Fruit fly (Drosophila melanogaster): ENCODE data around the gene CG15743.

Gene CG15743

dm6 chrX:13285001-13285748 is at the start of gene CG15743, which contains the start of gene HDAC4 (continued):
- TF ChIP-seq CG2120 (GFP tag; optimal IDR thresholded peaks at IDR 0.05) (peak; percentile 8), bab2 (GFP tag; optimal IDR thresholded peaks at IDR 0.05) (no peak), D19B (GFP tag; optimal IDR thresholded peaks at IDR 0.05) (no peak), Oaz (GFP tag; IDR thresholded peaks at IDR 0.05) (no peak), eve (GFP tag; optimal IDR thresholded peaks at IDR 0.05) (no peak), CG1529 (GFP tag; optimal IDR thresholded peaks at IDR 0.05) (no peak), sug (tag; optimal IDR thresholded peaks at IDR 0.05) (no peak), Jarid2 (GFP tag; optimal IDR thresholded peaks at IDR 0.05) (no peak), sd (tag; optimal IDR thresholded peaks at IDR 0.05) (peak; percentile 8), CG31441 (GFP tag; IDR thresholded peaks at IDR 0.05) (no peak), Bteb2 (GFP tag; optimal IDR thresholded peaks at IDR 0.05) (no peak), bbx (GFP tag; IDR thresholded peaks at IDR 0.05; ENCODE audit: partially characterized antibody) (peak; percentile 90), CG14965 (GFP tag; optimal IDR thresholded peaks at IDR 0.05; ENCODE audit: borderline replicate concordance) (no peak), CG31224 (GFP tag; IDR thresholded peaks at IDR 0.05) (no peak), CG11398 (GFP tag; optimal IDR thresholded peaks at IDR 0.05) (no peak), fd64A (GFP tag; optimal IDR thresholded peaks at IDR 0.05) (no peak), HHEX (GFP tag; optimal IDR thresholded peaks at IDR 0.05) (no peak), pnt (GFP tag; optimal IDR thresholded peaks at IDR 0.05) (no peak), CG4282 (GFP tag; optimal IDR thresholded peaks at IDR 0.05) (no peak), Hr3 (GFP tag; optimal IDR thresholded peaks at IDR 0.05) (no peak), bcd (GFP tag; optimal IDR thresholded peaks at IDR 0.05) (no peak), gem (tag; optimal IDR thresholded peaks at IDR 0.05) (no peak), rib (GFP tag; IDR thresholded peaks at IDR 0.05) (0 out of 2 replicates have a peak, but pooled peaks have one; percentile 33), danr (GFP tag; IDR thresholded peaks at IDR 0.05) (no peak), CG17612 (GFP tag; IDR thresholded peaks at IDR 0.05) (no peak), CG2202 (tag; optimal IDR thresholded peaks at IDR 0.05) (no peak), Pdp1 (GFP tag; optimal IDR thresholded peaks at IDR 0.05) (peak; percentile 21 to 38), pros (GFP tag; optimal IDR thresholded peaks at IDR 0.05) (no peak), sim (GFP tag; IDR thresholded peaks at IDR 0.05) (no peak), inv (GFP tag; IDR thresholded peaks at IDR 0.05; ENCODE audit: partially characterized antibody) (peak; percentile 89), phol (tag; optimal IDR thresholded peaks at IDR 0.05) (no peak), CG11247 (GFP tag; IDR thresholded peaks at IDR 0.05) (no peak), schlank (tag; optimal IDR thresholded peaks at IDR 0.05) (no peak), CHES-1-like (GFP tag; optimal IDR thresholded peaks at IDR 0.05) (peak; percentile 48), Side (GFP tag; optimal IDR thresholded peaks at IDR 0.05) (no peak), peb (GFP tag; IDR thresholded peaks at IDR 0.05) (no peak), CTCF (GFP tag; optimal IDR thresholded peaks at IDR 0.05) (no peak), CG5180 (GFP tag; optimal IDR thresholded peaks at IDR 0.05) (no peak), CG13775 (GFP tag; optimal IDR thresholded peaks at IDR 0.05) (no peak), grau (tag; optimal IDR thresholded peaks at IDR 0.05) (no peak), Dll (GFP tag; IDR thresholded peaks at IDR 0.05; ENCODE audit: partially characterized antibody) (peak; percentile 92; the same call in 2 of the 4 replicates), MBD-R2 (GFP tag; IDR thresholded peaks at IDR 0.05) (no peak), Max (GFP tag; optimal IDR thresholded peaks at IDR 0.05) (peak; percentile 2), CG6765 (GFP tag; optimal IDR thresholded peaks at IDR 0.05) (no peak), CG10209 (GFP tag; optimal IDR thresholded peaks at IDR 0.05) (no peak), CG8478 (optimal IDR thresholded peaks at IDR 0.05) (no peak), CG1647 (GFP tag; optimal IDR thresholded peaks at IDR 0.05) (no peak), Vsx1 (GFP tag; optimal IDR thresholded peaks at IDR 0.05) (no peak), tna (GFP tag; IDR thresholded peaks at IDR 0.05; ENCODE audit: partially characterized antibody) (peak; percentile 83), cg (GFP tag; optimal IDR thresholded peaks at IDR 0.05) (peak; percentile 10)

Measured in whole organism, embryonic.